Worm (Caenorhabditis elegans) whole organism, young adult: ENCODE measurements around the gene Y4C6A.4.

Source experiments
- C06A6.2 ChIP-seq: fragments of 200-800 bp; sonication (Bioruptor generic); conservative IDR thresholded peaks from 2 replicates; pipeline ENCODE4 v1.3.6; 2022; ENCODE audit warnings: missing genetic modification characterization, missing compliant biosample characterization
- F10E7.11 ChIP-seq: sonication (generic microtip); optimal IDR thresholded peaks from 2 replicates; lab custom pipeline; 2017; ENCODE audit warnings: mild to moderate bottlenecking, missing genetic modification characterization, moderate library complexity, missing compliant biosample characterization
- F33H1.4 ChIP-seq: fragments of 200-800 bp; sonication (Bioruptor generic); IDR thresholded peaks from 2 replicates; pipeline ENCODE4 v1.3.6; 2022; ENCODE audit warnings: missing genetic modification reagents, missing genetic modification characterization, missing compliant biosample characterization
- F37B4.10 ChIP-seq: fragments of 200-800 bp; sonication (Bioruptor generic); IDR thresholded peaks from 2 replicates; pipeline ENCODE4 v1.3.6; 2022; ENCODE audit warnings: missing genetic modification characterization, missing compliant biosample characterization
- F39B2.1 ChIP-seq: fragments of 200-800 bp; sonication (Bioruptor generic); IDR thresholded peaks from 2 replicates; pipeline ENCODE4 v1.3.6; 2022; ENCODE audit warnings: missing genetic modification reagents, missing genetic modification characterization, missing compliant biosample characterization
- F49E8.2 ChIP-seq: sonication (generic microtip); optimal IDR thresholded peaks from 3 replicates; lab custom pipeline; 2017; ENCODE audit warnings: missing genetic modification characterization, mild to moderate bottlenecking, missing compliant biosample characterization, antibody characterized with exemption, moderate library complexity; ENCODE audit not compliant: insufficient read depth
- F52B5.7 ChIP-seq: sonication (generic microtip); optimal IDR thresholded peaks from 2 replicates; lab custom pipeline; 2016; ENCODE audit warnings: mild to moderate bottlenecking, missing genetic modification characterization, missing compliant biosample characterization
- F55B11.4 ChIP-seq: sonication (generic microtip); optimal IDR thresholded peaks from 2 replicates; lab custom pipeline; 2016; ENCODE audit warnings: missing compliant biosample characterization, missing genetic modification characterization, borderline replicate concordance; ENCODE audit not compliant: insufficient read depth
- F57C9.4 ChIP-seq: sonication (generic microtip); optimal IDR thresholded peaks from 2 replicates; lab custom pipeline; 2017; ENCODE audit warnings: mild to moderate bottlenecking, missing genetic modification characterization, missing compliant biosample characterization
- T26A5.8 ChIP-seq: sonication (generic microtip); optimal IDR thresholded peaks from 2 replicates; lab custom pipeline; 2016; ENCODE audit warnings: missing genetic modification characterization, missing compliant biosample characterization
- Y53G8AR.9 ChIP-seq: fragments of 200-800 bp; sonication (Bioruptor generic); conservative IDR thresholded peaks from 2 replicates; pipeline ENCODE4 v1.3.6; 2022; ENCODE audit warnings: missing genetic modification reagents, missing genetic modification characterization, missing compliant biosample characterization
- Y67H2A.10 ChIP-seq: fragments of 200-800 bp; sonication (Bioruptor generic); conservative IDR thresholded peaks from 2 replicates; pipeline ENCODE4 v1.3.6; 2022; ENCODE audit warnings: missing genetic modification reagents, missing genetic modification characterization, missing compliant biosample characterization
- Y79H2A.3 ChIP-seq: fragments of 200-800 bp; sonication (Bioruptor generic); conservative IDR thresholded peaks from 2 replicates; pipeline ENCODE4 v1.3.6; 2022; ENCODE audit warnings: missing genetic modification reagents, missing genetic modification characterization, missing compliant biosample characterization
- aptf-2 ChIP-seq: fragments of 200-800 bp; sonication (Bioruptor generic); conservative IDR thresholded peaks from 2 replicates; pipeline ENCODE4 v1.3.6; 2022; ENCODE audit warnings: missing genetic modification reagents, missing genetic modification characterization, missing compliant biosample characterization
- attf-3 ChIP-seq: fragments of 200-800 bp; sonication (Bioruptor generic); conservative IDR thresholded peaks from 2 replicates; pipeline ENCODE4 v1.3.6; 2022; ENCODE audit warnings: missing genetic modification reagents, missing genetic modification characterization, missing compliant biosample characterization
- ccch-3 ChIP-seq: fragments of 200-800 bp; sonication (Bioruptor generic); optimal IDR thresholded peaks from 2 replicates; lab custom pipeline; 2018; ENCODE audit warnings: mild to moderate bottlenecking, missing genetic modification characterization, missing compliant biosample characterization
- cebp-2 ChIP-seq: fragments of 200-800 bp; sonication (Bioruptor generic); IDR thresholded peaks from 2 replicates; pipeline ENCODE4 v1.3.6; 2022; ENCODE audit warnings: missing genetic modification characterization, missing compliant biosample characterization
- ceh-100 ChIP-seq: fragments of 200-800 bp; sonication (Bioruptor generic); IDR thresholded peaks from 2 replicates; pipeline ENCODE4 v1.3.6; 2022; ENCODE audit warnings: missing genetic modification reagents, missing genetic modification characterization, missing compliant biosample characterization
- ceh-40 ChIP-seq: fragments of 200-800 bp; sonication (Bioruptor generic); IDR thresholded peaks from 2 replicates; pipeline ENCODE4 v1.3.6; 2022; ENCODE audit warnings: missing genetic modification characterization, missing compliant biosample characterization
- ceh-58 ChIP-seq: fragments of 200-800 bp; sonication (Bioruptor generic); IDR thresholded peaks from 2 replicates; pipeline ENCODE4 v1.3.6; 2022; ENCODE audit warnings: missing genetic modification characterization, missing compliant biosample characterization
- die-1 ChIP-seq: sonication (generic microtip); optimal IDR thresholded peaks from 2 replicates; lab custom pipeline; 2016; ENCODE audit warnings: missing genotype, mild to moderate bottlenecking, missing genetic modification characterization, missing compliant biosample characterization
- dpff-1 ChIP-seq: sonication (generic microtip); optimal IDR thresholded peaks from 2 replicates; lab custom pipeline; 2017; ENCODE audit warnings: mild to moderate bottlenecking, missing genetic modification characterization, missing compliant biosample characterization
- dpl-1 ChIP-seq: fragments of 150-350 bp; optimal IDR thresholded peaks from 2 replicates; lab custom pipeline; 2014; ENCODE audit warnings: missing biosample characterization, missing genetic modification reagents, missing genetic modification characterization
- egl-44 ChIP-seq: fragments of 200-800 bp; sonication (Bioruptor generic); IDR thresholded peaks from 2 replicates; pipeline ENCODE4 v1.3.6; 2022; ENCODE audit warnings: missing genetic modification reagents, missing genetic modification characterization, missing compliant biosample characterization
- egrh-3 ChIP-seq: fragments of 200-800 bp; sonication (Bioruptor generic); IDR thresholded peaks from 2 replicates; pipeline ENCODE4 v1.3.6; 2022; ENCODE audit warnings: missing genetic modification reagents, missing genetic modification characterization, missing compliant biosample characterization
- ekl-4 ChIP-seq: fragments of 200-800 bp; sonication (Bioruptor generic); IDR thresholded peaks from 2 replicates; pipeline ENCODE4 v1.3.6; 2022; ENCODE audit warnings: missing genetic modification reagents, missing genetic modification characterization, missing compliant biosample characterization
- fkh-3 ChIP-seq: sonication (generic microtip); optimal IDR thresholded peaks from 2 replicates; lab custom pipeline; 2016; ENCODE audit warnings: mild to moderate bottlenecking, missing genetic modification characterization, missing compliant biosample characterization
- gei-17 ChIP-seq: fragments of 200-800 bp; sonication (Bioruptor generic); optimal IDR thresholded peaks from 2 replicates; lab custom pipeline; 2018; ENCODE audit warnings: mild to moderate bottlenecking, missing genetic modification characterization, missing compliant biosample characterization
- hmg-20 ChIP-seq: fragments of 200-800 bp; sonication (Bioruptor generic); IDR thresholded peaks from 2 replicates; pipeline ENCODE4 v1.3.6; 2022; ENCODE audit warnings: missing genetic modification reagents, missing genetic modification characterization, missing compliant biosample characterization
- lir-1 ChIP-seq: fragments of 200-800 bp; sonication (Bioruptor generic); conservative IDR thresholded peaks from 2 replicates; pipeline ENCODE4 v1.3.6; 2022; ENCODE audit warnings: missing genetic modification reagents, missing genetic modification characterization, missing compliant biosample characterization
- lsy-27 ChIP-seq: sonication (generic microtip); optimal IDR thresholded peaks from 2 replicates; lab custom pipeline; 2017; ENCODE audit warnings: missing genetic modification characterization, mild to moderate bottlenecking, missing compliant biosample characterization, antibody characterized with exemption, missing genotype, borderline replicate concordance; ENCODE audit not compliant: insufficient read depth
- madf-3 ChIP-seq: fragments of 200-800 bp; sonication (Bioruptor generic); IDR thresholded peaks from 2 replicates; pipeline ENCODE4 v1.3.6; 2022; ENCODE audit warnings: missing genetic modification reagents, missing genetic modification characterization, missing compliant biosample characterization
- madf-8 ChIP-seq: fragments of 200-800 bp; sonication (Bioruptor generic); conservative IDR thresholded peaks from 2 replicates; pipeline ENCODE4 v1.3.6; 2022; ENCODE audit warnings: missing genetic modification reagents, missing genetic modification characterization, missing compliant biosample characterization
- mel-28 ChIP-seq: sonication (generic microtip); optimal IDR thresholded peaks from 2 replicates; lab custom pipeline; 2016; ENCODE audit warnings: borderline replicate concordance, mild to moderate bottlenecking, missing genetic modification characterization, missing compliant biosample characterization
- mxl-1 ChIP-seq: sonication (generic microtip); optimal IDR thresholded peaks from 2 replicates; lab custom pipeline; 2016; ENCODE audit warnings: missing genetic modification characterization, missing compliant biosample characterization
- nfyb-1 ChIP-seq: fragments of 200-800 bp; sonication (Bioruptor generic); IDR thresholded peaks from 2 replicates; pipeline ENCODE4 v1.3.6; 2022; ENCODE audit warnings: missing genetic modification reagents, missing genetic modification characterization, missing compliant biosample characterization
- nhr-27 ChIP-seq: fragments of 200-800 bp; sonication (Bioruptor generic); optimal IDR thresholded peaks from 2 replicates; lab custom pipeline; 2018; ENCODE audit warnings: mild to moderate bottlenecking, missing genetic modification characterization, moderate library complexity, missing compliant biosample characterization
- nhr-90 ChIP-seq: sonication (generic microtip); optimal IDR thresholded peaks from 2 replicates; lab custom pipeline; 2016; ENCODE audit warnings: missing genotype, mild to moderate bottlenecking, missing genetic modification characterization, missing compliant biosample characterization
- rcor-1 ChIP-seq: fragments of 200-800 bp; sonication (Bioruptor generic); IDR thresholded peaks from 2 replicates; pipeline ENCODE4 v1.3.6; 2022; ENCODE audit warnings: missing genetic modification reagents, missing genetic modification characterization, missing compliant biosample characterization
- sea-2 ChIP-seq: fragments of 200-800 bp; sonication (Bioruptor generic); IDR thresholded peaks from 2 replicates; pipeline ENCODE4 v1.3.6; 2022; ENCODE audit warnings: missing genetic modification characterization, missing compliant biosample characterization
- snpc-1.1 ChIP-seq: sonication (generic microtip); optimal IDR thresholded peaks from 2 replicates; lab custom pipeline; 2017; ENCODE audit warnings: missing genetic modification characterization, mild to moderate bottlenecking, missing compliant biosample characterization, antibody characterized with exemption, moderate library complexity, missing genotype, missing genetic modification reagents; ENCODE audit not compliant: insufficient read depth
- snpc-1.3 ChIP-seq: sonication (generic microtip); optimal IDR thresholded peaks from 2 replicates; lab custom pipeline; 2017; ENCODE audit warnings: missing genetic modification characterization, mild to moderate bottlenecking, missing compliant biosample characterization, antibody characterized with exemption, moderate library complexity, missing genotype, missing genetic modification reagents; ENCODE audit not compliant: insufficient read depth
- somi-1 ChIP-seq: fragments of 200-800 bp; sonication (Bioruptor generic); optimal IDR thresholded peaks from 2 replicates; lab custom pipeline; 2018; ENCODE audit warnings: mild to moderate bottlenecking, missing genetic modification characterization, missing compliant biosample characterization
- tbp1 ChIP-seq: fragments of 200-800 bp; sonication (Bioruptor generic); optimal IDR thresholded peaks from 2 replicates; lab custom pipeline; 2018; ENCODE audit warnings: mild to moderate bottlenecking, missing genetic modification characterization, missing compliant biosample characterization
- unc-130 ChIP-seq: sonication (generic microtip); optimal IDR thresholded peaks from 2 replicates; lab custom pipeline; 2016; ENCODE audit warnings: missing genetic modification reagents, missing genetic modification characterization, missing compliant biosample characterization
- xnd-1 ChIP-seq: sonication (generic microtip); optimal IDR thresholded peaks from 2 replicates; lab custom pipeline; 2016; ENCODE audit warnings: missing genotype, missing genetic modification reagents, missing genetic modification characterization, missing compliant biosample characterization
- ztf-22 ChIP-seq: fragments of 200-800 bp; sonication (Bioruptor generic); optimal IDR thresholded peaks from 2 replicates; lab custom pipeline; 2018; ENCODE audit warnings: mild to moderate bottlenecking, missing genetic modification characterization, moderate library complexity, missing compliant biosample characterization
- ztf-25 ChIP-seq: fragments of 200-800 bp; sonication (Bioruptor generic); IDR thresholded peaks from 2 replicates; pipeline ENCODE4 v1.3.6; 2022; ENCODE audit warnings: missing genetic modification reagents, missing genetic modification characterization, missing compliant biosample characterization
- ztf-3 ChIP-seq: fragments of 200-800 bp; sonication (Bioruptor generic); optimal IDR thresholded peaks from 2 replicates; lab custom pipeline; 2018; ENCODE audit warnings: mild to moderate bottlenecking, missing genetic modification characterization, missing compliant biosample characterization

Y4C6A.4 gene

DNA sequence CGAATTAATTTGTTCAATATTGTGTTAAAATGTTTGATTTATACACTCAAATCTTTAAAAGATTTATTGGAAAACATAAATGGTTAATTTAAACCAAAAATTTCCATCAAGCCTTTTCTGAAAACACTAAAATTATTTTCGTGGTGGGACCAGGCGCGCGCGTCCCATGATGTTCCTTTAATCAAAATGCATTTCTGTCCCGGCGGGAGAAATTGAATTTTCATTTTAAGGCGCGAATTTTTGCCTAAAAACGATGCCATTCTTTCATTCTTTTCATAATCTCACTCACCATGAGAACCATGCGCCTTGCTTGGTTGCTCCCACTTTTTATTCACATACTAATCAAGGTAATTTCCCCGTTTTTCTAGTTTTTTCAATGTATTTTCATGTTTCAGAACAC is 17.0 kb downstream of the Y4C6A.4 start, which contains the start of gene rme-2 (continued):
- peak; percentile 67 for TF ChIP-seq tbp1 (GFP tag; lab: Kevin White, UChicago)
- TF ChIP-seq ztf-25 (GFP tag; lab: Robert Waterston, UW), result no peak
- TF ChIP-seq hmg-20 (GFP tag; lab: Robert Waterston, UW), result 0 out of 2 replicates have a peak, but pooled peaks have one; percentile 6
- no peak for TF ChIP-seq F10E7.11
- TF ChIP-seq snpc-1.1 (tag; lab: Kevin White, UChicago), result peak; percentile 72
- TF ChIP-seq dpff-1 (tag; lab: Kevin White, UChicago), result no peak
- TF ChIP-seq F37B4.10 (GFP tag; lab: Robert Waterston, UW), result no peak
- TF ChIP-seq nhr-90, result no peak
- TF ChIP-seq F52B5.7 (tag; lab: Kevin White, UChicago), result no peak
- TF ChIP-seq F57C9.4, result no peak
- no peak for TF ChIP-seq ceh-100
- no peak for TF ChIP-seq fkh-3 (tag; lab: Kevin White, UChicago)
- TF ChIP-seq rcor-1 (GFP tag; lab: Robert Waterston, UW), result peak; percentile 80
- TF ChIP-seq nfyb-1 (GFP tag; lab: Robert Waterston, UW), result peak; percentile 50; the same call in 1 of the 2 replicates
- no peak for TF ChIP-seq F55B11.4 (tag; lab: Kevin White, UChicago)
- TF ChIP-seq attf-3 (GFP tag; lab: Robert Waterston, UW), result peak; percentile 49; the same call in 1 of the 2 replicates
- no peak for TF ChIP-seq ccch-3 (GFP tag; lab: Kevin White, UChicago)
- TF ChIP-seq ceh-40 (GFP tag; lab: Robert Waterston, UW), result no peak
- TF ChIP-seq die-1 (tag; lab: Kevin White, UChicago), result no peak
- TF ChIP-seq egl-44 (GFP tag; lab: Robert Waterston, UW), result no peak
- TF ChIP-seq cebp-2, result no peak
- peak; percentile 69 for TF ChIP-seq snpc-1.3 (tag; lab: Kevin White, UChicago)
- TF ChIP-seq xnd-1, result peak; percentile 98
- TF ChIP-seq mel-28, result no peak
- TF ChIP-seq nhr-27 (tag; lab: Kevin White, UChicago), result no peak
- TF ChIP-seq dpl-1 (GFP tag; lab: Kevin White, UChicago), result peak; percentile 96
- TF ChIP-seq madf-8 (GFP tag; lab: Robert Waterston, UW), result peak; percentile 95
- TF ChIP-seq ztf-3, result no peak
- TF ChIP-seq C06A6.2, result no peak
- TF ChIP-seq madf-3 (GFP tag; lab: Robert Waterston, UW), result peak; percentile 75; the same call in 1 of the 2 replicates
- TF ChIP-seq Y53G8AR.9 (GFP tag; lab: Robert Waterston, UW), result 0 out of 2 replicates have a peak, but pooled peaks have one; percentile 64
- TF ChIP-seq aptf-2, result no peak
- TF ChIP-seq sea-2 (GFP tag; lab: Robert Waterston, UW), result no peak
- peak; percentile 75 for TF ChIP-seq lir-1
- TF ChIP-seq Y67H2A.10 (GFP tag; lab: Robert Waterston, UW), result no peak
- TF ChIP-seq F33H1.4 (GFP tag; lab: Robert Waterston, UW), result peak; percentile 97
- peak; percentile 71; the same call in 1 of the 2 replicates for TF ChIP-seq ekl-4 (GFP tag; lab: Robert Waterston, UW)
- no peak for TF ChIP-seq lsy-27 (tag; lab: Kevin White, UChicago)
- TF ChIP-seq unc-130 (GFP tag; lab: Kevin White, UChicago), result peak; percentile 76
- TF ChIP-seq F49E8.2 (tag; lab: Kevin White, UChicago), result peak; percentile 90
- no peak for TF ChIP-seq egrh-3 (GFP tag; lab: Robert Waterston, UW)
- no peak for TF ChIP-seq ceh-58 (GFP tag; lab: Robert Waterston, UW)
- TF ChIP-seq F39B2.1 (GFP tag; lab: Robert Waterston, UW), result no peak
- TF ChIP-seq gei-17, result no peak
- no peak for TF ChIP-seq ztf-22 (GFP tag; lab: Kevin White, UChicago)
- TF ChIP-seq T26A5.8 (tag; lab: Kevin White, UChicago), result no peak
- TF ChIP-seq Y79H2A.3, result no peak
- no peak for TF ChIP-seq somi-1 (GFP tag; lab: Kevin White, UChicago)
- TF ChIP-seq mxl-1 (tag; lab: Kevin White, UChicago), result no peak
